Worm (Caenorhabditis elegans) whole organism, L4/young adult: Measurements from ENCODE around the gene iars-1.

Source experiments
- dao-5 ChIP-seq: sonication (generic microtip); optimal IDR thresholded peaks from 2 replicates; lab custom pipeline; 2016; ENCODE audit warnings: missing genotype, missing genetic modification characterization, moderate library complexity, missing compliant biosample characterization
- him-1 ChIP-seq: sonication (generic microtip); optimal IDR thresholded peaks from 2 replicates; lab custom pipeline; 2016; ENCODE audit warnings: missing genotype, missing genetic modification reagents, missing genetic modification characterization, missing compliant biosample characterization

DNA sequence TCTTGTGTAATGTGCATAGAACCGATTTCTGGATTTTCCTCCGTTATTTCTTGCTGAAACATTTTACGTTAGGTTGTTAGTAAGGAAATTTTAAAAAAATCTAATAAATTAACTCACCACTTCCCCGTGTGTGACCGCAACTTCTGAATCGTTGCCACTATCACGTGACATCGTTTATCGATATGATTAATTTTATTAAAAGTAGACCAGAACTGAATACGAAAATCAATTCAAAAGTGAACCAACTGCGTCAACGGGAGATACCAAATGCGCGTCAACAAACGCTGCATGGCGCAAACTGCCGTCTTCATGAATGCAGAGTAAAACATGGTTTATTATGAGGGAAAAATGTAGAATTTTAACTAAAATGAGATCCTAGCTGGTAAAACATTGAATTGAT, 2.4 kb upstream of the iars-1 start, which contains the start of gene sir-2.1:
- TF ChIP-seq dao-5 (tag; lab: Kevin White, UChicago) (no peak), him-1 (tag; lab: Kevin White, UChicago) (no peak)
